Worm (Caenorhabditis elegans) whole organism, young adult: Measurements from ENCODE around the gene clec-233.

ENCODE experiments used
- B0336.3 ChIP-seq: fragments of 200-800 bp; sonication (Bioruptor generic); IDR thresholded peaks from 2 replicates; pipeline ENCODE4 v1.3.6; 2022; ENCODE audit warnings: missing genetic modification characterization, missing compliant biosample characterization
- F22D6.2 ChIP-seq: sonication (generic microtip); optimal IDR thresholded peaks from 2 replicates; lab custom pipeline; 2016; ENCODE audit warnings: mild to moderate bottlenecking, missing genetic modification characterization, missing compliant biosample characterization
- F39B2.1 ChIP-seq: fragments of 200-800 bp; sonication (Bioruptor generic); IDR thresholded peaks from 2 replicates; pipeline ENCODE4 v1.3.6; 2022; ENCODE audit warnings: missing genetic modification reagents, missing genetic modification characterization, missing compliant biosample characterization
- F55B11.4 ChIP-seq: sonication (generic microtip); optimal IDR thresholded peaks from 2 replicates; lab custom pipeline; 2016; ENCODE audit warnings: missing compliant biosample characterization, missing genetic modification characterization, borderline replicate concordance; ENCODE audit not compliant: insufficient read depth
- F57C9.4 ChIP-seq: sonication (generic microtip); optimal IDR thresholded peaks from 2 replicates; lab custom pipeline; 2017; ENCODE audit warnings: mild to moderate bottlenecking, missing genetic modification characterization, missing compliant biosample characterization
- K11D2.4 ChIP-seq: fragments of 200-800 bp; sonication (Bioruptor generic); IDR thresholded peaks from 2 replicates; pipeline ENCODE4 v1.3.6; 2022; ENCODE audit warnings: missing genetic modification reagents, missing genetic modification characterization, missing compliant biosample characterization
- Y53F4B.3 ChIP-seq: fragments of 200-800 bp; sonication (Bioruptor generic); IDR thresholded peaks from 2 replicates; pipeline ENCODE4 v1.3.6; 2022; ENCODE audit warnings: missing genetic modification reagents, missing genetic modification characterization, missing compliant biosample characterization
- Y95B8A.8 ChIP-seq: fragments of 200-800 bp; sonication (Bioruptor generic); IDR thresholded peaks from 2 replicates; pipeline ENCODE4 v1.3.6; 2022; ENCODE audit warnings: missing genetic modification reagents, missing genetic modification characterization, missing compliant biosample characterization
- aptf-2 ChIP-seq: fragments of 200-800 bp; sonication (Bioruptor generic); conservative IDR thresholded peaks from 2 replicates; pipeline ENCODE4 v1.3.6; 2022; ENCODE audit warnings: missing genetic modification reagents, missing genetic modification characterization, missing compliant biosample characterization
- atf-7 ChIP-seq: sonication (generic microtip); optimal IDR thresholded peaks from 2 replicates; lab custom pipeline; 2017; ENCODE audit warnings: mild to moderate bottlenecking, missing genetic modification characterization, missing compliant biosample characterization
- bed-2 ChIP-seq: fragments of 200-800 bp; sonication (Bioruptor generic); IDR thresholded peaks from 2 replicates; pipeline ENCODE4 v1.3.6; 2022; ENCODE audit warnings: missing genetic modification reagents, missing genetic modification characterization, missing compliant biosample characterization
- ccch-3 ChIP-seq: fragments of 200-800 bp; sonication (Bioruptor generic); optimal IDR thresholded peaks from 2 replicates; lab custom pipeline; 2018; ENCODE audit warnings: mild to moderate bottlenecking, missing genetic modification characterization, missing compliant biosample characterization
- ceh-100 ChIP-seq: fragments of 200-800 bp; sonication (Bioruptor generic); IDR thresholded peaks from 2 replicates; pipeline ENCODE4 v1.3.6; 2022; ENCODE audit warnings: missing genetic modification reagents, missing genetic modification characterization, missing compliant biosample characterization
- ceh-27 ChIP-seq: fragments of 200-800 bp; sonication (Bioruptor generic); optimal IDR thresholded peaks from 2 replicates; lab custom pipeline; 2018; ENCODE audit warnings: mild to moderate bottlenecking, missing genetic modification characterization, moderate library complexity, missing compliant biosample characterization
- ceh-58 ChIP-seq: fragments of 200-800 bp; sonication (Bioruptor generic); IDR thresholded peaks from 2 replicates; pipeline ENCODE4 v1.3.6; 2022; ENCODE audit warnings: missing genetic modification characterization, missing compliant biosample characterization
- chd-7 ChIP-seq: sonication (generic microtip); optimal IDR thresholded peaks from 2 replicates; lab custom pipeline; 2016; ENCODE audit warnings: mild to moderate bottlenecking, missing genetic modification characterization, moderate library complexity, missing compliant biosample characterization
- egl-18 ChIP-seq: fragments of 200-800 bp; sonication (Bioruptor generic); IDR thresholded peaks from 2 replicates; pipeline ENCODE4 v1.3.6; 2022; ENCODE audit warnings: missing genetic modification reagents, missing genetic modification characterization, missing compliant biosample characterization
- egl-44 ChIP-seq: fragments of 200-800 bp; sonication (Bioruptor generic); IDR thresholded peaks from 2 replicates; pipeline ENCODE4 v1.3.6; 2022; ENCODE audit warnings: missing genetic modification reagents, missing genetic modification characterization, missing compliant biosample characterization
- ekl-4 ChIP-seq: fragments of 200-800 bp; sonication (Bioruptor generic); IDR thresholded peaks from 2 replicates; pipeline ENCODE4 v1.3.6; 2022; ENCODE audit warnings: missing genetic modification reagents, missing genetic modification characterization, missing compliant biosample characterization
- hlh-12 ChIP-seq: sonication (generic microtip); optimal IDR thresholded peaks from 2 replicates; lab custom pipeline; 2016; ENCODE audit warnings: missing genetic modification characterization, missing compliant biosample characterization
- hrde-1 ChIP-seq: sonication (generic microtip); optimal IDR thresholded peaks from 2 replicates; lab custom pipeline; 2016; ENCODE audit warnings: missing genetic modification characterization, mild to moderate bottlenecking, missing compliant biosample characterization, moderate library complexity, missing genotype, missing genetic modification reagents, borderline replicate concordance
- let-607 ChIP-seq, 2 experiments: fragments of 200-800 bp in 1 of 2; sonication (Bioruptor generic) in 1 of 2; sonication (generic microtip) in 1 of 2; optimal IDR thresholded peaks; 2 replicates each; lab custom pipeline; 2016 to 2018; ENCODE audit warnings: mild to moderate bottlenecking in 2 of 2, missing compliant biosample characterization in 2 of 2, missing genetic modification characterization in 2 of 2, moderate library complexity in 2 of 2, missing genotype in 1 of 2
- mes-4 ChIP-seq: sonication (generic microtip); optimal IDR thresholded peaks from 2 replicates; lab custom pipeline; 2016; ENCODE audit warnings: missing genotype, missing genetic modification characterization, missing compliant biosample characterization
- nhr-179 ChIP-seq: sonication (generic microtip); optimal IDR thresholded peaks from 2 replicates; lab custom pipeline; 2016; ENCODE audit warnings: mild to moderate bottlenecking, missing genetic modification characterization, missing compliant biosample characterization
- nhr-80 ChIP-seq: sonication (generic microtip); optimal IDR thresholded peaks from 2 replicates; lab custom pipeline; 2016; ENCODE audit warnings: missing genetic modification characterization, missing compliant biosample characterization
- snpc-1.3 ChIP-seq: sonication (generic microtip); optimal IDR thresholded peaks from 2 replicates; lab custom pipeline; 2017; ENCODE audit warnings: missing genetic modification characterization, mild to moderate bottlenecking, missing compliant biosample characterization, antibody characterized with exemption, moderate library complexity, missing genotype, missing genetic modification reagents; ENCODE audit not compliant: insufficient read depth
- snpc-3.4 ChIP-seq: sonication (generic microtip); optimal IDR thresholded peaks from 2 replicates; lab custom pipeline; 2017; ENCODE audit warnings: missing genetic modification characterization, mild to moderate bottlenecking, missing compliant biosample characterization, antibody characterized with exemption, moderate library complexity, missing genotype, missing genetic modification reagents
- snpc-4 ChIP-seq, 5 experiments: fragments of 150-350 bp in 1 of 5; sonication (generic microtip) in 4 of 5; optimal IDR thresholded peaks; 2 replicates each; lab custom pipeline; 2014 to 2018; ENCODE audit warnings: missing genetic modification characterization in 5 of 5, missing biosample characterization in 3 of 5, antibody characterized with exemption in 2 of 5, mild to moderate bottlenecking in 2 of 5, missing compliant biosample characterization in 2 of 5, missing genotype in 2 of 5, moderate library complexity in 2 of 5, missing genetic modification reagents in 1 of 5
- somi-1 ChIP-seq: fragments of 200-800 bp; sonication (Bioruptor generic); optimal IDR thresholded peaks from 2 replicates; lab custom pipeline; 2018; ENCODE audit warnings: mild to moderate bottlenecking, missing genetic modification characterization, missing compliant biosample characterization
- tbx-9 ChIP-seq: sonication (generic microtip); optimal IDR thresholded peaks from 2 replicates; lab custom pipeline; 2016; ENCODE audit warnings: borderline replicate concordance, missing genetic modification characterization, inconsistent platforms, missing compliant biosample characterization
- ztf-18 ChIP-seq: sonication (generic microtip); optimal IDR thresholded peaks from 2 replicates; lab custom pipeline; 2016; ENCODE audit warnings: missing genotype, mild to moderate bottlenecking, missing genetic modification characterization, missing compliant biosample characterization

The clec-233 gene

DNA sequence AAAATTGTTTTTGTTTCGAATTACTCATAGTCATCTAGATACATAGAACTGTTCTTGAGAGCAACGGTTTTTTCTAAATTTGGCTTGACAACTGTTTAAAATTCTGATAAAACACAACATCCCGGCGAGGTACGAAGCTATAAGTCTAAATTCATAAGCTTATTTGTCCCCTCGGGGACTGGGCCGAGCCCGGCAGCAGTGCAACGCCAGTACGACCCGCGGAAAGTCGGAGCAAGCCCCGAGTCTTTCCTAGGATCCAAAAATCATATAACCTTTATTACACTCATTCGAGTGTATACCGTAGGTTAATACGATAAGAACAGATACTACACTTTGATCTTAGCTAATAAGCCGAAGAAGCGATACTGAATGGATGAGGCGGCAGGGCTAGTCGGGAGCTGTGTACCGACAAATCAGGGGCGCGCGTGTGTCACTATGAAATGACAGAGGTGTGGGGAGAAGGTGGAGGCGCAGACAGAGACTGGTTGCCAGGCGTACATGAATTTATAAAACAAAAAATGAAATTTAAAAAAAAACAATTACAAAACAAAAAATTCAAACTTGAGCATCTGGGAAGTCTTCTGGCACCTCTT lies 8.1 kb upstream of the clec-233 start (continued):
- TF ChIP-seq Y95B8A.8: no peak
- no peak for TF ChIP-seq F22D6.2 (tag; lab: Kevin White, UChicago)
- TF ChIP-seq egl-44 (GFP tag; lab: Robert Waterston, UW): 0 out of 2 replicates have a peak, but pooled peaks have one; percentile 52
- no peak for TF ChIP-seq hlh-12 (tag; lab: Kevin White, UChicago)
- no peak for TF ChIP-seq ceh-27 (GFP tag; lab: Kevin White, UChicago)
- TF ChIP-seq atf-7 (tag; lab: Kevin White, UChicago): no peak
- peak; percentile 65 for TF ChIP-seq ekl-4 (GFP tag; lab: Robert Waterston, UW)
- TF ChIP-seq hrde-1: no peak
- TF ChIP-seq aptf-2 (GFP tag; lab: Robert Waterston, UW): 0 out of 2 replicates have a peak, but pooled peaks have one; percentile 29
- TF ChIP-seq egl-18 (GFP tag; lab: Robert Waterston, UW): no peak
- no peak for TF ChIP-seq tbx-9
- TF ChIP-seq F39B2.1: no peak
- no peak for TF ChIP-seq somi-1 (GFP tag; lab: Kevin White, UChicago)
- TF ChIP-seq ceh-100: peak; percentile 40; the same call in 1 of the 2 replicates

DNA sequence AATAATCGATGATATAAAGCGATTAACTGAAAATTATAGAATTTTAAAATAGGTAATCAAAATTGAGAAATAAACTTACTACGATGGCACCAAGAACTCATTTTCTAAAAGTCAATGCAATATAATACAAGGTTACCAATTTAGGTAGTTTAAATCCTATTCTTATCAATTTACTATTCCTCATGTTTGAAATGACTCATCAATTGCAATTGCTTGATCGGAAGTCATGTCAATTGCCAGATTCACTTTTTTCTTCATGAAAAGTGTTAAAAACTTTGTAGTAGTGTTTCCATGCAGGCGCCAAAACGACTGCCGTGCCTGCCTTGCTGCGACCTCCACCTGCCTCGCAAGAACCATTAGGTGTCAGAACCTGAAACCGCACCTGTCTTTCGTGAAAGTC lies 7.1 kb upstream of the clec-233 start, which contains the start of gene F11A5.13:
Gene F11A5.13 (minus strand): TSS at position 101 of the 400 bp plus-strand sequence.
- TF ChIP-seq snpc-3.4 (tag; lab: Kevin White, UChicago): no peak
- TF ChIP-seq mes-4: no peak
- TF ChIP-seq ceh-58 (GFP tag; lab: Robert Waterston, UW): no peak
- no peak for TF ChIP-seq bed-2 (GFP tag; lab: Robert Waterston, UW)
- TF ChIP-seq K11D2.4 (GFP tag; lab: Robert Waterston, UW): no peak

DNA sequence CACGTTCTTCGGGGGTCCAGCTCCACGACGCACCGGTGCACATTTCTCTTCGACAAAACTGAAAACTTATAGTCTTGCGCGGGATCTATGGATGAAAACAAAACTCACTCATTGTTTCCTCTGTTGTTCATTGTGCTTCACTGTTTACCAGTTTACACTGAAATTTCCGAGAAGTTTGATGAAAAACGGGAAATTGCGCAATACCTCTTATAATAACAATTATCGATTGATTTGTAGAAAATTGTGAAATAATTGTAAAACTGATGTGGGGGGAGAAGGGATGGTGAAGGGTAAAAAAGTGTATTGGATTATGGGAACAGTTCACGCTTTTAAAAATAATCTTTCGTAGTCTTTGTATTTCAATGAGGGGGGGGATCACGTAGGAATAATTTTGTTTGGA lies 4.3 kb upstream of the clec-233 start:
- TF ChIP-seq nhr-179 (no peak), B0336.3 (GFP tag; lab: Robert Waterston, UW) (no peak), snpc-4 (GFP tag; optimal IDR thresholded peaks at IDR 0.05; lab: Kevin White, UChicago) (no peak), snpc-4 (tag; optimal IDR thresholded peaks at IDR 0.05; lab: Kevin White, UChicago) (no peak), F55B11.4 (tag; lab: Kevin White, UChicago) (no peak), ccch-3 (no peak), nhr-80 (tag; lab: Kevin White, UChicago) (no peak), snpc-1.3 (no peak)

DNA sequence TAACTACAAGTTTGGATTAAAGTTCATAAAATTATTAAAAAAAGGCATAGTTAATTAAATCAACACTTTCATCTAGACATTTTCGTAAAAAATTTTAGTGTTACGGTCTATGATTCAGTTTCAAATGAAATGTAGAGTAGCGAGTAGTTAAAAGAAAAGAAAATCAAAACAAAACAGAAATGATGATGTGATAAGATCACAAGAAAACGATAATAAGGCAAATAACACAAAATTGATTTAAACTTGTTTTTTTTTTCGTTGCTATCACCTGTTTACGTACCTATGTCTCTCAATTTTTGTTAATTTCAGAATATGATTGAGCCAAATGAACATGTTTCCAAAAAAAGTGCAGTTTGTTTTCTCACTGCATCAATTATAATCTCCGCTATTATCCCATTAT lies 3.8 kb upstream of the clec-233 start, which contains the start of the genes F21H7.2 and F21H7.12:
Gene F21H7.2 (minus strand): TSS at position 101 of the 400 bp plus-strand sequence.
Gene F21H7.12 (plus strand): TSS at position 270 of the 400 bp plus-strand sequence.
- no peak for TF ChIP-seq F57C9.4 (tag; lab: Kevin White, UChicago)

DNA sequence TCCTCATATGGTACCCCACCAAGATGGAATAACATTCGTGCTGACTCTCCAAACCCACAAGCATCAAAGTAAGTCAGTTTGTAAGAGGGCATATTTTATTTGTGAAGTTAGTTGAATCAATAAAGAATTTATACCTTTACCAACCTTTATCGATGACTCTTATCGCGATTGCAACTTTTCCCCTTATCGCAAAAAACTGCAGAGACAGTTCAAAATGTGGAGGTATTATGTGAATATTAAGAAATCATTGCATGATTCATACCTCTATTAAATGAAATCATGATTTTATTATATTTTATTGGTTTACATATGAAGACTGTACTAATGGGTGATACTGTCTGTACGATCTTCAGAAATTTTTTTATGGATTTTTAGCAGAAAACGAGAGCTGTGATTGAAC lies 1.5 kb upstream of the clec-233 start, which contains the start of gene gst-22:
Gene gst-22 (minus strand): TSS at position 103 of the 400 bp plus-strand sequence.
- TF ChIP-seq let-607 (tag; optimal IDR thresholded peaks at IDR 0.05; lab: Kevin White, UChicago) (no peak), K11D2.4 (GFP tag; lab: Robert Waterston, UW) (no peak), F22D6.2 (tag; lab: Kevin White, UChicago) (no peak), Y53F4B.3 (GFP tag; lab: Robert Waterston, UW) (no peak), nhr-80 (tag; lab: Kevin White, UChicago) (peak; percentile 51), ztf-18 (tag; lab: Kevin White, UChicago) (no peak), chd-7 (tag; lab: Kevin White, UChicago) (no peak)
